Worm (Caenorhabditis elegans) whole organism, L2 larva: ENCODE results near the gene rpl-38.

Experiments
- C34F6.9 ChIP-seq: fragments of 150-350 bp; optimal IDR thresholded peaks from 2 replicates; lab custom pipeline; 2014; ENCODE audit warnings: missing biosample characterization, missing genetic modification characterization
- F13H6.1 ChIP-seq: sonication (generic microtip); optimal IDR thresholded peaks from 2 replicates; lab custom pipeline; 2016; ENCODE audit warnings: missing genetic modification characterization, missing compliant biosample characterization
- R02D3.7 ChIP-seq: fragments of 150-350 bp; optimal IDR thresholded peaks from 2 replicates; lab custom pipeline; 2014; ENCODE audit warnings: missing biosample characterization, missing genetic modification characterization
- Y55F3AM.14 ChIP-seq: fragments of 200-800 bp; sonication (Bioruptor generic); optimal IDR thresholded peaks from 2 replicates; lab custom pipeline; 2018; ENCODE audit warnings: mild to moderate bottlenecking, missing genetic modification characterization, missing compliant biosample characterization
- ZK546.5 ChIP-seq: sonication (generic microtip); optimal IDR thresholded peaks from 2 replicates; lab custom pipeline; 2017; ENCODE audit warnings: missing biosample characterization, missing genetic modification characterization
- alr-1 ChIP-seq: fragments of 150-350 bp; optimal IDR thresholded peaks from 2 replicates; lab custom pipeline; 2014; ENCODE audit warnings: missing biosample characterization, missing genetic modification characterization
- aly-2 ChIP-seq: fragments of 150-350 bp; optimal IDR thresholded peaks from 2 replicates; lab custom pipeline; 2014; ENCODE audit warnings: missing biosample characterization, missing genetic modification characterization
- blmp-1 ChIP-seq: sonication (generic microtip); optimal IDR thresholded peaks from 2 replicates; lab custom pipeline; 2017; ENCODE audit warnings: missing genetic modification characterization, mild to moderate bottlenecking, missing compliant biosample characterization, antibody characterized with exemption, moderate library complexity; ENCODE audit not compliant: insufficient read depth
- ceh-16 ChIP-seq: fragments of 150-350 bp; optimal IDR thresholded peaks from 2 replicates; lab custom pipeline; 2014; ENCODE audit warnings: missing biosample characterization, missing genetic modification characterization
- crh-2 ChIP-seq: sonication (generic microtip); optimal IDR thresholded peaks from 2 replicates; lab custom pipeline; 2017; ENCODE audit warnings: missing biosample characterization, missing genetic modification characterization
- dmd-4 ChIP-seq: sonication (generic microtip); optimal IDR thresholded peaks from 2 replicates; lab custom pipeline; 2017; ENCODE audit warnings: missing biosample characterization, missing genetic modification characterization
- egl-27 ChIP-seq: sonication (generic microtip); optimal IDR thresholded peaks from 3 replicates; lab custom pipeline; 2017; ENCODE audit warnings: missing biosample characterization, missing genetic modification reagents, missing genetic modification characterization
- elt-1 ChIP-seq: fragments of 150-350 bp; optimal IDR thresholded peaks from 2 replicates; lab custom pipeline; 2014; ENCODE audit warnings: missing biosample characterization, missing genetic modification characterization
- elt-3 ChIP-seq: sonication (generic microtip); optimal IDR thresholded peaks from 2 replicates; lab custom pipeline; 2017; ENCODE audit warnings: missing biosample characterization, missing genetic modification characterization
- fos-1 ChIP-seq: fragments of 150-350 bp; optimal IDR thresholded peaks from 2 replicates; lab custom pipeline; 2014; ENCODE audit warnings: missing biosample characterization, missing genetic modification characterization
- gmeb-1 ChIP-seq: fragments of 150-350 bp; optimal IDR thresholded peaks from 2 replicates; lab custom pipeline; 2014; ENCODE audit warnings: missing biosample characterization, missing genetic modification characterization
- lin-11 ChIP-seq: fragments of 150-350 bp; sonication (generic microtip); optimal IDR thresholded peaks from 2 replicates; lab custom pipeline; 2014; ENCODE audit warnings: missing biosample characterization, missing genetic modification characterization, inconsistent platforms, mixed read lengths
- lin-13 ChIP-seq: fragments of 150-350 bp; optimal IDR thresholded peaks from 2 replicates; lab custom pipeline; 2014; ENCODE audit warnings: missing biosample characterization, missing genetic modification reagents, missing genetic modification characterization
- lin-39 ChIP-seq: fragments of 150-350 bp; optimal IDR thresholded peaks from 2 replicates; lab custom pipeline; 2014; ENCODE audit warnings: missing biosample characterization, missing genetic modification reagents, missing genetic modification characterization
- lsy-2 ChIP-seq, 2 experiments: fragments of 150-350 bp in 1 of 2; sonication (generic microtip) in 1 of 2; optimal IDR thresholded peaks; 2 replicates each; lab custom pipeline; 2014 to 2017; ENCODE audit warnings: missing biosample characterization in 2 of 2, missing genetic modification characterization in 2 of 2
- mab-5 ChIP-seq: fragments of 150-350 bp; optimal IDR thresholded peaks from 2 replicates; lab custom pipeline; 2014; ENCODE audit warnings: missing biosample characterization, missing genetic modification characterization
- mbf-1 ChIP-seq: sonication (generic microtip); optimal IDR thresholded peaks from 2 replicates; lab custom pipeline; 2017; ENCODE audit warnings: missing biosample characterization, missing genetic modification characterization
- mdl-1 ChIP-seq, 2 experiments: fragments of 150-350 bp in 1 of 2; sonication (generic microtip) in 1 of 2; optimal IDR thresholded peaks; 2 replicates each; lab custom pipeline; 2017; ENCODE audit warnings: missing biosample characterization in 2 of 2, missing genetic modification characterization in 2 of 2
- nhr-10 ChIP-seq: sonication (generic microtip); optimal IDR thresholded peaks from 2 replicates; lab custom pipeline; 2017; ENCODE audit warnings: missing biosample characterization, missing genetic modification characterization
- nhr-11 ChIP-seq: fragments of 150-350 bp; optimal IDR thresholded peaks from 2 replicates; lab custom pipeline; 2014; ENCODE audit warnings: missing biosample characterization, missing genetic modification characterization
- nhr-12 ChIP-seq: fragments of 150-350 bp; optimal IDR thresholded peaks from 2 replicates; lab custom pipeline; 2014; ENCODE audit warnings: missing biosample characterization, missing genetic modification characterization
- nhr-129 ChIP-seq: fragments of 150-350 bp; optimal IDR thresholded peaks from 2 replicates; lab custom pipeline; 2014; ENCODE audit warnings: missing biosample characterization, missing genetic modification characterization
- nhr-21 ChIP-seq: fragments of 150-350 bp; optimal IDR thresholded peaks from 2 replicates; lab custom pipeline; 2014; ENCODE audit warnings: missing biosample characterization, missing genetic modification characterization
- nhr-23 ChIP-seq: fragments of 150-350 bp; optimal IDR thresholded peaks from 2 replicates; lab custom pipeline; 2014; ENCODE audit warnings: missing biosample characterization, missing genetic modification reagents, missing genetic modification characterization
- nhr-237 ChIP-seq: fragments of 150-350 bp; optimal IDR thresholded peaks from 2 replicates; lab custom pipeline; 2014; ENCODE audit warnings: missing biosample characterization, missing genetic modification characterization
- nhr-6 ChIP-seq: fragments of 150-350 bp; optimal IDR thresholded peaks from 2 replicates; lab custom pipeline; 2014; ENCODE audit warnings: missing biosample characterization, missing genetic modification characterization
- nhr-77 ChIP-seq: fragments of 150-350 bp; optimal IDR thresholded peaks from 2 replicates; lab custom pipeline; 2014; ENCODE audit warnings: missing biosample characterization, missing genetic modification characterization
- peb-1 ChIP-seq: fragments of 150-350 bp; optimal IDR thresholded peaks from 2 replicates; lab custom pipeline; 2014; ENCODE audit warnings: missing biosample characterization, missing genetic modification characterization
- sem-4 ChIP-seq: fragments of 150-350 bp; optimal IDR thresholded peaks from 2 replicates; lab custom pipeline; 2014; ENCODE audit warnings: missing biosample characterization, missing genetic modification reagents, missing genetic modification characterization
- skn-1 ChIP-seq: sonication (generic microtip); optimal IDR thresholded peaks from 2 replicates; lab custom pipeline; 2017; ENCODE audit warnings: missing biosample characterization, missing genetic modification characterization
- sma-3 ChIP-seq: sonication (generic microtip); optimal IDR thresholded peaks from 2 replicates; lab custom pipeline; 2016; ENCODE audit warnings: missing genetic modification reagents, missing genetic modification characterization, missing compliant biosample characterization
- sma-9 ChIP-seq, 2 experiments: fragments of 150-350 bp in 1 of 2; sonication (generic microtip) in 1 of 2; optimal IDR thresholded peaks; 2 replicates each; lab custom pipeline; 2014 to 2016; ENCODE audit warnings: missing genetic modification characterization in 2 of 2, mild to moderate bottlenecking in 1 of 2, missing biosample characterization in 1 of 2, missing compliant biosample characterization in 1 of 2, missing genetic modification reagents in 1 of 2, moderate library complexity in 1 of 2
- snpc-4 ChIP-seq: fragments of 150-350 bp; optimal IDR thresholded peaks from 2 replicates; lab custom pipeline; 2014; ENCODE audit warnings: missing biosample characterization, missing genetic modification characterization
- unc-39 ChIP-seq: fragments of 150-350 bp; optimal IDR thresholded peaks from 2 replicates; lab custom pipeline; 2014; ENCODE audit warnings: missing biosample characterization, missing genetic modification characterization
- unc-55 ChIP-seq: fragments of 150-350 bp; sonication (generic microtip); optimal IDR thresholded peaks from 3 replicates; lab custom pipeline; 2014; ENCODE audit warnings: missing biosample characterization, missing genetic modification reagents, missing genetic modification characterization
- unc-62 ChIP-seq: fragments of 150-350 bp; optimal IDR thresholded peaks from 2 replicates; lab custom pipeline; 2014; ENCODE audit warnings: missing biosample characterization, missing genetic modification reagents, missing genetic modification characterization
- zag-1 ChIP-seq: fragments of 150-350 bp; optimal IDR thresholded peaks from 2 replicates; lab custom pipeline; 2014; ENCODE audit warnings: missing biosample characterization, missing genetic modification characterization
- ztf-1 ChIP-seq: fragments of 200-800 bp; sonication (Bioruptor generic); conservative IDR thresholded peaks from 2 replicates; pipeline ENCODE4 v1.3.6; 2022; ENCODE audit warnings: missing genetic modification characterization, missing compliant biosample characterization
- ztf-11 ChIP-seq: sonication (generic microtip); optimal IDR thresholded peaks from 2 replicates; lab custom pipeline; 2017; ENCODE audit warnings: missing biosample characterization, missing genetic modification characterization
- ztf-4 ChIP-seq: fragments of 150-350 bp; optimal IDR thresholded peaks from 2 replicates; lab custom pipeline; 2014; ENCODE audit warnings: missing biosample characterization, missing genetic modification characterization

rpl-38 gene

DNA sequence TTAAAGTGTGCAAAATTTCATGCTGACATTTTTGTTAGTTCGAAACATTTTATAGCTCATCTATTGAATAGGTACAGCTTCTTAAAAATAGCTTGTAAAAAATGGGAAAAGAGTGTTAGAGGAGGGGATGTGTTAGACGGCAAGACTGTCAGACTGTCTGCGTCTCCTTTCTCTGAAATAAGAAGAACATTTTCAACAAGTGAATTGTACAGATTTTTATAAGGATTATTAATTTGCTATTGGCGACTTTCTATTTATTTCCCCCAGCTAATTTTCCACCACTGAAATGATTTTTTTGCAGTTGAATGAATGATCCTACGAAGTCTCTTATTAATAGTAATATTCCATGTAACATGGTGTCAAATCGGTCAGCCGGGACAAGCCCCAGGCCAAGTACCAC lies 13.5 kb upstream of the rpl-38 start, which contains the start of gene C06B8.7:
TSS of gene C06B8.7 (plus strand) at position 301 of the 400 bp plus-strand sequence.
- TF ChIP-seq elt-3 (tag; lab: Kevin White, UChicago) (no peak), nhr-12 (tag; lab: Kevin White, UChicago) (no peak), lin-13 (GFP tag; lab: Kevin White, UChicago) (no peak), alr-1 (tag; lab: Kevin White, UChicago) (no peak)

ce11 chrV:15499099-15499498 lies 12.9 kb upstream of the rpl-38 start:
- no peak for TF ChIP-seq dmd-4
- TF ChIP-seq zag-1 (tag; lab: Kevin White, UChicago) = no peak
- no peak for TF ChIP-seq lsy-2 (tag; optimal IDR thresholded peaks at IDR 0.05; lab: Kevin White, UChicago)
- no peak for TF ChIP-seq ZK546.5 (tag; lab: Kevin White, UChicago)
- peak; percentile 36 for TF ChIP-seq fos-1 (tag; lab: Kevin White, UChicago)
- no peak for TF ChIP-seq R02D3.7 (tag; lab: Kevin White, UChicago)
- TF ChIP-seq nhr-11 (tag; lab: Kevin White, UChicago) = no peak
- peak; percentile 41 for TF ChIP-seq sma-9 (GFP tag; optimal IDR thresholded peaks at IDR 0.05; lab: Kevin White, UChicago)
- no peak for TF ChIP-seq sma-9 (tag; optimal IDR thresholded peaks at IDR 0.05; lab: Kevin White, UChicago)
- no peak for TF ChIP-seq nhr-21 (tag; lab: Kevin White, UChicago)
- TF ChIP-seq, all 48 proteins: peak for 2

- no peak for TF ChIP-seq mdl-1 (tag; optimal IDR thresholded peaks at IDR 0.05; lab: Kevin White, UChicago)
- TF ChIP-seq C34F6.9 (tag; lab: Kevin White, UChicago) = no peak
- no peak for TF ChIP-seq peb-1 (tag; lab: Kevin White, UChicago)
- TF ChIP-seq ceh-16 = no peak
- no peak for TF ChIP-seq lin-39 (tag; lab: Kevin White, UChicago)
- no peak for TF ChIP-seq ztf-11 (tag; lab: Kevin White, UChicago)
- no peak for TF ChIP-seq crh-2 (tag; lab: Kevin White, UChicago)
- no peak for TF ChIP-seq nhr-23 (tag; lab: Kevin White, UChicago)
- TF ChIP-seq unc-39 = no peak
- TF ChIP-seq elt-3 (tag; lab: Kevin White, UChicago) = no peak
- no peak for TF ChIP-seq gmeb-1 (tag; lab: Kevin White, UChicago)
- TF ChIP-seq egl-27 (tag; lab: Kevin White, UChicago) = no peak
These were observed 8.4 kb upstream of the rpl-38 start for ce11 chrV:15503603-15504002.

DNA sequence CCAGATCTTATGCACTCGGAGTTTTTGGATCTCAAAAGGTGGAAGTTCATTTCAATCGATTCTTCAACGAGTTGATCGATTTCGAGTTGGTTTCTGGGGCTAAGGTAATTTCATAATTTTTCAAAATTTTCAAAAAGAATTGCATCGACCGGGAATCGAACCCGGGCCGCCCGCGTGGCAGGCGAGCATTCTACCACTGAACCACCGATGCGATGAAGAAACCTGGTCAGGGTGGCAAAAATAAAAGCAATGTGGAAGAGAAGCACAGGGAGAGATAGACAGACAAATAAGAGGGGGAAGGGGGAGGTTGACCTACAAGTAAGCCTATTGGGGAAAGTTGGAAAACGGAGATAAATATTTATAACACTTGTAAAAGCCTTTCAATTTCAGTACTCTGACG lies 6.9 kb upstream of the rpl-38 start:
- TF ChIP-seq sem-4 (tag; lab: Kevin White, UChicago) (no peak), elt-1 (tag; lab: Kevin White, UChicago) (no peak), elt-3 (tag; lab: Kevin White, UChicago) (no peak), Y55F3AM.14 (GFP tag; lab: Kevin White, UChicago) (no peak), mab-5 (tag; lab: Kevin White, UChicago) (no peak), C34F6.9 (tag; lab: Kevin White, UChicago) (no peak), lin-39 (tag; lab: Kevin White, UChicago) (no peak), fos-1 (tag; lab: Kevin White, UChicago) (peak; percentile 54), ztf-11 (tag; lab: Kevin White, UChicago) (no peak), crh-2 (tag; lab: Kevin White, UChicago) (peak; percentile 84), unc-55 (GFP tag; lab: Kevin White, UChicago) (no peak), skn-1 (tag; lab: Kevin White, UChicago) (no peak), ztf-4 (tag; lab: Kevin White, UChicago) (no peak), nhr-23 (tag; lab: Kevin White, UChicago) (no peak), nhr-12 (tag; lab: Kevin White, UChicago) (no peak), ztf-1 (GFP tag; lab: Robert Waterston, UW) (no peak), lin-13 (GFP tag; lab: Kevin White, UChicago) (no peak), peb-1 (tag; lab: Kevin White, UChicago) (no peak), ZK546.5 (tag; lab: Kevin White, UChicago) (no peak), unc-62 (GFP tag; lab: Kevin White, UChicago) (no peak), alr-1 (tag; lab: Kevin White, UChicago) (no peak), mbf-1 (tag; lab: Kevin White, UChicago) (no peak), nhr-77 (tag; lab: Kevin White, UChicago) (no peak), zag-1 (tag; lab: Kevin White, UChicago) (no peak), nhr-129 (peak; percentile 43), sma-3 (GFP tag; lab: Kevin White, UChicago) (peak; percentile 48), nhr-11 (tag; lab: Kevin White, UChicago) (no peak), nhr-237 (tag; lab: Kevin White, UChicago) (no peak), F13H6.1 (tag; lab: Kevin White, UChicago) (peak; percentile 12), blmp-1 (tag; lab: Kevin White, UChicago) (no peak), aly-2 (tag; lab: Kevin White, UChicago) (no peak), nhr-10 (no peak), R02D3.7 (tag; lab: Kevin White, UChicago) (no peak), nhr-6 (no peak), snpc-4 (peak; percentile 17), ceh-16 (no peak), lin-11 (peak; percentile 42), lsy-2 (tag; optimal IDR thresholded peaks at IDR 0.05; lab: Kevin White, UChicago) (peak in 1 of 2 experiments; percentile 28), unc-39 (no peak), nhr-21 (tag; lab: Kevin White, UChicago) (no peak)
